Fruit fly (Drosophila melanogaster) whole organism, adult: Measurements from ENCODE around the gene CG9426.
A peak's percentile ranks its signal among the peaks of the same experiment; 100 is the strongest.

Source experiments
- CG11617 ChIP-seq: fragments of 200-800 bp; sonication (Bioruptor generic); optimal IDR thresholded peaks from 2 replicates; lab custom pipeline; 2017; ENCODE audit warnings: mild to moderate bottlenecking, missing biosample characterization, missing genetic modification reagents, missing genetic modification characterization
- CG12768 ChIP-seq: fragments of 200-800 bp; sonication (Bioruptor generic); optimal IDR thresholded peaks from 2 replicates; lab custom pipeline; 2017; ENCODE audit warnings: missing biosample characterization, missing genetic modification characterization, mild to moderate bottlenecking, moderate library complexity, missing genetic modification reagents
- CG14711 ChIP-seq: fragments of 200-800 bp; sonication (Bioruptor generic); optimal IDR thresholded peaks from 2 replicates; lab custom pipeline; 2018; ENCODE audit warnings: missing biosample characterization, mild to moderate bottlenecking, missing genetic modification characterization, moderate library complexity
- CG1620 ChIP-seq: fragments of 200-800 bp; sonication (Bioruptor generic); optimal IDR thresholded peaks from 2 replicates; lab custom pipeline; 2016; ENCODE audit warnings: missing biosample characterization, missing genetic modification characterization
- CG33017 ChIP-seq: fragments of 200-800 bp; sonication (Bioruptor generic); optimal IDR thresholded peaks from 2 replicates; lab custom pipeline; 2018; ENCODE audit warnings: missing biosample characterization, mild to moderate bottlenecking, missing genetic modification characterization, moderate library complexity
- CG5204 ChIP-seq: fragments of 200-800 bp; sonication (Bioruptor generic); optimal IDR thresholded peaks from 2 replicates; lab custom pipeline; 2016; ENCODE audit warnings: missing biosample characterization, missing genetic modification characterization
- CG7045 ChIP-seq: fragments of 200-800 bp; sonication (Bioruptor generic); optimal IDR thresholded peaks from 2 replicates; lab custom pipeline; 2017; ENCODE audit warnings: missing biosample characterization, mild to moderate bottlenecking, missing genetic modification characterization
- CG7101 ChIP-seq: fragments of 200-800 bp; sonication (Bioruptor generic); optimal IDR thresholded peaks from 2 replicates; lab custom pipeline; 2018; ENCODE audit warnings: missing biosample characterization, mild to moderate bottlenecking, missing genetic modification characterization, moderate library complexity
- Clk ChIP-seq: fragments of 200-800 bp; sonication (Bioruptor generic); optimal IDR thresholded peaks from 2 replicates; lab custom pipeline; 2017; ENCODE audit warnings: missing biosample characterization, missing genetic modification characterization
- Crg-1 ChIP-seq: fragments of 200-800 bp; sonication (Bioruptor generic); optimal IDR thresholded peaks from 2 replicates; lab custom pipeline; 2016; ENCODE audit warnings: missing biosample characterization, missing genetic modification characterization
- Hr96 ChIP-seq: fragments of 200-800 bp; sonication (Bioruptor generic); optimal IDR thresholded peaks from 2 replicates; lab custom pipeline; 2016; ENCODE audit warnings: missing biosample characterization, missing genetic modification characterization
- Mnt ChIP-seq: fragments of 200-800 bp; sonication (Bioruptor generic); optimal IDR thresholded peaks from 2 replicates; lab custom pipeline; 2016; ENCODE audit warnings: missing biosample characterization, mild to moderate bottlenecking, missing genetic modification characterization
- bab1 ChIP-seq: fragments of 200-800 bp; sonication (Bioruptor generic); optimal IDR thresholded peaks from 3 replicates; lab custom pipeline; 2019; ENCODE audit warnings: missing biosample characterization, mild to moderate bottlenecking, missing genetic modification characterization, moderate library complexity
- cic ChIP-seq: fragments of 200-800 bp; sonication (Bioruptor generic); optimal IDR thresholded peaks from 2 replicates; lab custom pipeline; 2017; ENCODE audit warnings: missing biosample characterization, mild to moderate bottlenecking, missing genetic modification characterization, moderate library complexity
- cnc ChIP-seq, 2 experiments: fragments of >200 bp; optimal IDR thresholded peaks; 2 replicates each; lab custom pipeline; 2017
- kay ChIP-seq: fragments of 200-800 bp; sonication (Bioruptor generic); peaks from one replicate; lab custom pipeline; 2016; ENCODE audit warnings: missing biosample characterization, missing genetic modification characterization, borderline replicate concordance
- ovo ChIP-seq: fragments of 200-800 bp; sonication (Bioruptor generic); optimal IDR thresholded peaks from 2 replicates; lab custom pipeline; 2016; ENCODE audit warnings: missing biosample characterization, missing genetic modification characterization
- pad ChIP-seq: fragments of 200-800 bp; sonication (Bioruptor generic); optimal IDR thresholded peaks from 3 replicates; lab custom pipeline; 2017; ENCODE audit warnings: missing biosample characterization, missing genetic modification characterization, mild to moderate bottlenecking, moderate library complexity, missing genetic modification reagents
- tj ChIP-seq: fragments of 200-800 bp; sonication (Bioruptor generic); optimal IDR thresholded peaks from 3 replicates; lab custom pipeline; 2017; ENCODE audit warnings: missing biosample characterization, mild to moderate bottlenecking, missing genetic modification characterization, moderate library complexity
- toe ChIP-seq: fragments of 200-800 bp; sonication (Bioruptor generic); optimal IDR thresholded peaks from 2 replicates; lab custom pipeline; 2016; ENCODE audit warnings: missing biosample characterization, missing genetic modification characterization

The CG9426 gene

DNA sequence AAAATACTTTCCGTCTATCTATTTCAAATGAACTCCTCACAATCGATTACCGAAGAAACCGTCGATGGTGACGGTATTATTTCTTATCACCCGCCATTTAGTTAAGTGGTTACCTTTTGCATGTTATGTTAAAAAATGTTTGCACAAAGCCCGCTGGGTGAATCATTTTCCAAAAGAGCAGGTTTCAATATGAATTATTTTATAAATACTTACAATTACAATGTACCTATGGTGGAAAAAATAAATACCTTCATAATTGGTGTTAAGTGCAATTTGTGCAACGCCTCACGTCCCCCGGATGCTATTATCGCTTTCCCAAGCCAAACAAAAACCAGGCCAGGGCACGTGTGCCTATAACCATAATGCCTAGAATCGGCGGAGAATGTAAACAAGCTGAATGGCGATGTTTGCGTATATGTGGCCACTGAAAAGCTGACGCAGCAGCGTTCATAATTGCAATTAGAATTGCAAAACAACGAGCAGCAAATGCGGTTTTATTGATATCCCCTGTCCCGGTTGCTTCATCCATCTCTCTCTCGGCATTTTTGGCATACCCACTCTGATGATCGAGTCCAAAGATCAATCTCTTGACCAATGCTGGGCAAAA, 12.8 kb downstream of the CG9426 start:
- TF ChIP-seq CG7101 (tag; lab: Kevin White, UChicago) = peak; percentile 23
- peak; percentile 39 for TF ChIP-seq ovo (GFP tag; lab: Kevin White, UChicago)
- TF ChIP-seq toe (GFP tag; lab: Kevin White, UChicago) = no peak
- peak; percentile 79 for TF ChIP-seq Mnt (GFP tag; lab: Kevin White, UChicago)
- peak; percentile 9 for TF ChIP-seq CG12768
- TF ChIP-seq tj (GFP tag; lab: Kevin White, UChicago) = peak; percentile 91
- no peak for TF ChIP-seq bab1
- TF ChIP-seq pad (GFP tag; lab: Kevin White, UChicago) = no peak
- peak; percentile 98 for TF ChIP-seq kay (GFP tag; lab: Kevin White, UChicago)
- peak; percentile 45 for TF ChIP-seq CG7045 (GFP tag; lab: Kevin White, UChicago)
- TF ChIP-seq CG1620 (GFP tag; lab: Kevin White, UChicago) = no peak
- peak; percentile 64 for TF ChIP-seq cic (GFP tag; lab: Kevin White, UChicago)
- no peak for TF ChIP-seq Crg-1
- TF ChIP-seq CG33017 = no peak
- no peak for TF ChIP-seq CG14711 (tag; lab: Kevin White, UChicago)

DNA sequence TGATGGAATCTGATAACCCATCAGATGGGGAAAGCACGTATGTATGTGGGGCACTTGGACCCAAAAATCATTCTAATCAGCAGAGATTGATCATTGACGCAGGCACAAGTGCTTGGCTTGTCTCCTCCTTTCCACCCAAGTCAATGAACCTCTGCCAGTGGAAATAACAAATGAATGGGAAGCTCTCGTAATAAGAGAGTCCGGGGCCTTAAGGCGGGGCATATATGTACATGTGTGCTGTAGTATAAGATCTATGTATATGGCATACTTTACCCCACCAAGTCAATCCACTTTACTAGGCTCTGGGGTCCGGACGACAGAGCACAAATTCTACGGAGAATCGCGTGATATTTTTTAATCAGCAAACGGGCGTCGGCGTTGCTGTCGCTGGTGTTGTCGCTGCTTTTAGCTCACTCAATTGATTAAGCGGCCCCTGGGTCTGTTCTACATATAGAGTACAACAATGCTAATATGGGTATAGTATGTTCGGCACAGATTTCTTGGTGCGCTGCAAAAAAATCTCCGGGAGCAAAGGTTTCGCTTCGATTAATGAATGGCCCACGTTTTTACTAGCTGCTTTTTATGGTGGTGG, 13.6 kb downstream of the CG9426 start:
- TF ChIP-seq CG7101 (tag; lab: Kevin White, UChicago) = peak; percentile 51
- TF ChIP-seq CG7045 (GFP tag; lab: Kevin White, UChicago) = peak; percentile 79
- TF ChIP-seq CG14711 (tag; lab: Kevin White, UChicago) = peak; percentile 43
- TF ChIP-seq toe (GFP tag; lab: Kevin White, UChicago) = peak; percentile 1
- TF ChIP-seq Clk (GFP tag; lab: Kevin White, UChicago) = no peak
- TF ChIP-seq bab1 = peak; percentile 23
- TF ChIP-seq kay (GFP tag; lab: Kevin White, UChicago) = no peak
- peak; percentile 30 for TF ChIP-seq tj (GFP tag; lab: Kevin White, UChicago)
- no peak for TF ChIP-seq CG5204
- no peak for TF ChIP-seq Hr96 (GFP tag; lab: Kevin White, UChicago)
- TF ChIP-seq Mnt (GFP tag; lab: Kevin White, UChicago) = peak; percentile 63
- peak; percentile 99 for TF ChIP-seq cic (GFP tag; lab: Kevin White, UChicago)
- no peak for TF ChIP-seq ovo (GFP tag; lab: Kevin White, UChicago)
- peak; percentile 72 for TF ChIP-seq pad (GFP tag; lab: Kevin White, UChicago)
- TF ChIP-seq CG12768 = peak; percentile 93
- TF ChIP-seq CG1620 (GFP tag; lab: Kevin White, UChicago) = peak; percentile 41
- TF ChIP-seq CG33017 = peak; percentile 78
- TF ChIP-seq CG11617 (GFP tag; lab: Kevin White, UChicago) = peak; percentile 22
- TF ChIP-seq cnc (optimal IDR thresholded peaks at IDR 0.05; lab: Kevin White, UChicago) = no peak
- peak; percentile 40 for TF ChIP-seq Crg-1

DNA sequence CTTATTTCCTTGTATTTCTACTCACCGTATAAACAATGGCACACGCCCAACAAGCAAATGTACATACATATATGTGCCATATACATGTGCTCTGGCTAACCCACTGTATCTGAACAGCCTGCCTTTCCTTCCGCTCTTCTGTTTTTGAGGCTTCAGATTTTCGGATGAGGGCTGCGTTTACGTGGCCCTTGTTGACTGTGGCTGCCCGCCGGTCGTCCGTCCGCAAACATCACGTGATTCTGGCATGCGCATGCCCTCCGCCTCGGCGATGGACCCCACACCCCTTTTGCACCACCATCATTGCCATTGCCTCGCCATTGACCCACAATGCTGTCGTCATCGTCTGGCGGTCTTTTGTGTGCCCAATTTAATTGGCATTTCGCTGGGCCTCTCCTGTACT, 14.5 kb downstream of the CG9426 start:
- TF ChIP-seq tj (GFP tag; lab: Kevin White, UChicago) = peak; percentile 48
- peak; percentile 40 for TF ChIP-seq CG1620 (GFP tag; lab: Kevin White, UChicago)
- TF ChIP-seq Clk (GFP tag; lab: Kevin White, UChicago) = no peak
- no peak for TF ChIP-seq bab1
- peak; percentile 57 for TF ChIP-seq CG7045 (GFP tag; lab: Kevin White, UChicago)
- TF ChIP-seq CG12768 = peak; percentile 64
- TF ChIP-seq kay (GFP tag; lab: Kevin White, UChicago) = no peak
- TF ChIP-seq CG14711 (tag; lab: Kevin White, UChicago) = peak; percentile 36
- TF ChIP-seq pad (GFP tag; lab: Kevin White, UChicago) = peak; percentile 22
- TF ChIP-seq Mnt (GFP tag; lab: Kevin White, UChicago) = peak; percentile 72
- TF ChIP-seq toe (GFP tag; lab: Kevin White, UChicago) = no peak
- TF ChIP-seq cic (GFP tag; lab: Kevin White, UChicago) = peak; percentile 54
- TF ChIP-seq CG5204 = no peak
- no peak for TF ChIP-seq ovo (GFP tag; lab: Kevin White, UChicago)
- no peak for TF ChIP-seq cnc (optimal IDR thresholded peaks at IDR 0.05; lab: Kevin White, UChicago)
- TF ChIP-seq Hr96 (GFP tag; lab: Kevin White, UChicago) = no peak
- peak; percentile 15 for TF ChIP-seq CG11617 (GFP tag; lab: Kevin White, UChicago)
- TF ChIP-seq Crg-1 = peak; percentile 31
- TF ChIP-seq CG7101 (tag; lab: Kevin White, UChicago) = no peak
- TF ChIP-seq CG33017 = peak; percentile 30

DNA sequence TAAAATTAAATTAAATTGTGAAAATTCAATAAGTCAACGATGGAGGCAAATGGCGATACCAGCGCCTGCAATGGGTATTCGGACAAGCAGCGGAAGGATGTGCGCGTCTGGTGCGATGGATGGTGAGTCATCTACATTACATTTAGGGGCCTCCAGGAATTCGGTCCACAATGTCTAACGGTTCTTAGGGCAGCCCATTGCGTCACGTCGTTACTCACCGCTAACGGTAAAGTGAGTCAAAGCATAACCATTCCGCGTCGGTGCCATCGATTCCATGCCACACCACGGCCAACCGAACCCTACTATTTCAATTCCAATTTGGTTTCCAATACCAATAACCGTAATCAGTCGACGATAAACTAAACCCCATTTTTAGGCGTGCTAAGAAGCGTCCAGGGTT, 15.6 kb downstream of the CG9426 start:
- peak; percentile 70 for TF ChIP-seq ovo (GFP tag; lab: Kevin White, UChicago)
- TF ChIP-seq Clk (GFP tag; lab: Kevin White, UChicago) = no peak
- no peak for TF ChIP-seq CG14711 (tag; lab: Kevin White, UChicago)
- no peak for TF ChIP-seq cic (GFP tag; lab: Kevin White, UChicago)
- no peak for TF ChIP-seq CG7045 (GFP tag; lab: Kevin White, UChicago)
- no peak for TF ChIP-seq kay (GFP tag; lab: Kevin White, UChicago)

DNA sequence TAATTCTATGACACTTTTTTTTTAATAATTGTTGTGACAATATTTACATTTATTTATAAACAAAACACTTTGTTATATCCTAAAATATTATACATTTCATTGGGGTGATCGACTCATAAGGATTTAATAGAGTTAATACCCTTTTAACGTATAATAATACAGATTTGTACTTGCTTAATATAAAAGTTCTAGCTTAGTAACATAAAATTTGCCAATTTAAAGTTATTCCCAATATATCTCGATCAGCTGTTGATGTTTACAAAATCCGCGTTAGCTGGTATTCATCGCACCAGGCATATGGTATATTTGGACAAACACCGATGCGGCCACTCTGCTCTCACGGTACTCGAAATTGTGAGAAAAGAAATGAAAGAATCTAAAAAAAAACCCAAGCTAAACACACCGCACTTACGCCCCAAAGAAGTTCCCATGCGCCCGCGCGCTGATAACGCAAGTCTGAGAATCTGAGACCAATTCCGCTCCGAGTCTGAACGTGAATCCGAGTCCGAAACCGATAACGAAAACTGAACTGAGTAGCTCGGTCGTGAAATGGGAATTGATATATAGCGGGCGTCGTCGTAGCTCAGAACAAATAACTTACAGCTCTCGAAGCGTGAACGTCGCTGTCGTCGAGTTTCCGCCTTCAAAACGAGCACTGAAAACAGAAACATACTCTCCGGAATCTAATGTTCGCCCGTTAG, 16.1 kb downstream of the CG9426 start, which contains the start of gene Pect:
TSS of gene Pect (plus strand) at position 326 of the 701 bp plus-strand sequence.
- TF ChIP-seq cnc (optimal IDR thresholded peaks at IDR 0.05; lab: Kevin White, UChicago) (no peak), Mnt (GFP tag; lab: Kevin White, UChicago) (peak; percentile 93), cic (GFP tag; lab: Kevin White, UChicago) (peak; percentile 93), Hr96 (GFP tag; lab: Kevin White, UChicago) (no peak), bab1 (peak; percentile 12), CG11617 (GFP tag; lab: Kevin White, UChicago) (peak; percentile 37), CG1620 (GFP tag; lab: Kevin White, UChicago) (peak; percentile 37), kay (GFP tag; lab: Kevin White, UChicago) (no peak), CG14711 (tag; lab: Kevin White, UChicago) (no peak), ovo (GFP tag; lab: Kevin White, UChicago) (no peak), CG7045 (GFP tag; lab: Kevin White, UChicago) (no peak), Crg-1 (peak; percentile 35), Clk (GFP tag; lab: Kevin White, UChicago) (no peak), pad (GFP tag; lab: Kevin White, UChicago) (no peak), CG7101 (tag; lab: Kevin White, UChicago) (peak; percentile 81), CG12768 (peak; percentile 43), CG5204 (no peak), tj (GFP tag; lab: Kevin White, UChicago) (peak; percentile 44), toe (GFP tag; lab: Kevin White, UChicago) (no peak), CG33017 (peak; percentile 74)
